Worm (Caenorhabditis elegans) whole organism, mixed stage, embryonic: ENCODE results near the gene pdhk-2.

Experiments used
- ces-1 ChIP-seq: fragments of 150-350 bp; optimal IDR thresholded peaks from 2 replicates; lab custom pipeline; 2014; ENCODE audit warnings: missing biosample characterization, missing genetic modification reagents, missing genetic modification characterization
- drap-1 ChIP-seq: fragments of 200-800 bp; sonication (Bioruptor generic); optimal IDR thresholded peaks from 3 replicates; lab custom pipeline; 2018; ENCODE audit warnings: mild to moderate bottlenecking, missing genetic modification characterization, missing compliant biosample characterization
- elt-3 ChIP-seq: fragments of 150-350 bp; optimal IDR thresholded peaks from 2 replicates; lab custom pipeline; 2014; ENCODE audit warnings: missing biosample characterization, missing genetic modification characterization
- nhr-12 ChIP-seq: fragments of 150-350 bp; optimal IDR thresholded peaks from 2 replicates; lab custom pipeline; 2014; ENCODE audit warnings: missing biosample characterization, missing genetic modification characterization
- nhr-237 ChIP-seq: fragments of 150-350 bp; optimal IDR thresholded peaks from 2 replicates; lab custom pipeline; 2014; ENCODE audit warnings: missing biosample characterization, missing genetic modification characterization
- nhr-28 ChIP-seq: fragments of 150-350 bp; optimal IDR thresholded peaks from 2 replicates; lab custom pipeline; 2014; ENCODE audit warnings: missing biosample characterization, missing genetic modification characterization
- nhr-76 ChIP-seq: sonication (generic microtip); optimal IDR thresholded peaks from 2 replicates; lab custom pipeline; 2017; ENCODE audit warnings: missing biosample characterization, missing genetic modification characterization
- ztf-11 ChIP-seq: fragments of 150-350 bp; optimal IDR thresholded peaks from 2 replicates; lab custom pipeline; 2014; ENCODE audit warnings: missing biosample characterization, missing genetic modification characterization

- TF ChIP-seq nhr-76 (tag; lab: Kevin White, UChicago) (no peak), nhr-237 (tag; lab: Kevin White, UChicago) (no peak), nhr-28 (tag; lab: Kevin White, UChicago) (no peak), nhr-12 (tag; lab: Kevin White, UChicago) (no peak), elt-3 (tag; lab: Kevin White, UChicago) (no peak), ztf-11 (tag; lab: Kevin White, UChicago) (no peak), drap-1 (GFP tag; lab: Kevin White, UChicago) (no peak), ces-1 (no peak)
Observed at ce11 chrIII:8772428-8773027, 31.3 kb upstream of the pdhk-2 start.
